Fruit fly (Drosophila melanogaster): ENCODE results near the gene wake.
A peak's percentile ranks its signal among the peaks of the same experiment; 100 is the strongest.

Gene wake

DNA sequence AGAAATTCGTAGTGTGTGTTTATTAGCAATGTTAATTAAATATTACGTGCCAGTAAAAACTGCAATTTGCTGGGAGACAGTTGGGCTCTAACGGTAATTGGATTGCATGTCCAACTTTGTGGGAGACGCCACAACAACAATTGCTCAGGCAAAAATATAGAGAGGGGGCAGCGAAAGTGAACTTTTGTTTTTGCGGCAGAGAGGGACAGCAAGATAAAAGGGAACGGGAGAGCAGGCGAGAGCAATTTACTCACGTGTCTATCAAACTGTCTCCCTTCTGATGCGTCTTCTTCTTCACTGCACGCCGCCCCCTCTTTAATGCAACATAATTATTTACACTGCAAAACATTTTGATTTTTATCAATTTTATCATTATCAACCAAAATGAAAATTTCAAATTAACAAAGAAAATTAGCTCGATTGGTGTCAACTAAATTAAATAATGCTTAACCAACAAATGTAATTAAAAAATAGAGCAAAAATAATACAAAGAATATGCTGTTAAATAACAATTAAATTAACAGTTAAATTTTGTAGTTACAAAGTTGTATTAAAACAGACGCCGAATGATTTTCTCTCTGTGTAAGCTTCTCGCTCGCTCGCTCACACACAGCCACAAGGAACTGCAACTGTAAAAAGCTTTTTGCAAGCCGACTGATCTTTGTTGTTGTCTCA, 27.8 kb downstream of the wake start:
- TF ChIP-seq CG17801 (GFP tag; optimal IDR thresholded peaks at IDR 0.05; ENCODE audit: partially characterized antibody): peak; percentile 91

DNA sequence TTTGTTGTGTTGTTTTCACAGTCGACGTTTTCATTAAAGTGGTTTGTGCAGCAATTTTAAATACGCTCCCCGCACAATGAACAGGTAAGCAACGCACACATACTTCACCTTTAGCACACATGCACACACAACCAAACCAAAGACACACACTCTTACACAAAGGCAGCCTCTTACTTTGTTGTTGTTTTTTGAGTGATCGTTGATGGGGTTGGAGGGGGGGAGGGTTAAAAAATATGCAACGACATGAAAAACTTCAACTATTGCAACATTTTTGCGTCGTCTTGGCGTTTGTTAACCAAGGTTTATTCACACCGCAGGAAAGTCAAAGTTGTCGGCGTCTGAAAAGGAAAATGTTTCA, 28.3 kb downstream of the wake start:
- TF ChIP-seq CG17801 (GFP tag; optimal IDR thresholded peaks at IDR 0.05; ENCODE audit: partially characterized antibody): no peak

DNA sequence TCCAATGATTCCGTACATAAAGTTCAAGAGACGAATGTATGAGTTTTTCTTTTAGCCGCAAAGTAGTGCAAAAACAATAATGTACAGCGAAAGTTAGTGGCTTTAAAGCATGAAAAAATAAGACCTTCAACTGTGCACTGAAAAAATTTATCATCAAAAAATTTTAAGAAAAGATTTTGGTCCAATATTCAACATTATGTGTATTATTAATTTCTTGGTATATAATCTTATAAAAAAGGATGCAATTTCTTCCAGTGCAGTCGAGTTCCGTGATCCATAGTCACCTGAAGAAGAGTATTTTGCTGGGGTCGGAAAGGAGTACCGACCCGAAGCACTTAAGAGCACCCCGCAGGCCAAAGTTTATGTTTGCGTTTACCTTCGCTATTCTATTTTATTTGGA, 29.0 kb downstream of the wake start:
- TF ChIP-seq CG17801 (GFP tag; optimal IDR thresholded peaks at IDR 0.05; ENCODE audit: partially characterized antibody): no peak

DNA sequence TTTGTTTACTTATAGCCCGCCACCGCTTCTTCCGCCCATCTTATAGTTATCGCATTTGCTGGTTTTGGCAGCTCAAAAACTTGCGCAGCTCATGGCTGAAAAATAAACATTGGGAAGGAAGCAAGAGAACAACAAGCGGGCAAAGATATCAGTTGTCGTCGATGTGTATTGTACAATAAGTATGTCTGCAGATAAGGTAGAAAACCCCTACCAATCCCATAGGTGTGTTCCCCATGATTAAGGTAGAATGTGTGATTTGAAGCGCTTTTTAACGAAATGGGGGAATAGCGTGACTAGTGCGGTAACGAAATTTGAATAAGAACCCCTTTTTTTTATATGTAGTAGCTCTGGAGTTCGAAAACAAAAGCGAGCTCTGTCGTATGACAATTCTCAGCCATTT, 29.5 kb downstream of the wake start:
- no peak for TF ChIP-seq CG17801 (GFP tag; optimal IDR thresholded peaks at IDR 0.05; ENCODE audit: partially characterized antibody)

DNA sequence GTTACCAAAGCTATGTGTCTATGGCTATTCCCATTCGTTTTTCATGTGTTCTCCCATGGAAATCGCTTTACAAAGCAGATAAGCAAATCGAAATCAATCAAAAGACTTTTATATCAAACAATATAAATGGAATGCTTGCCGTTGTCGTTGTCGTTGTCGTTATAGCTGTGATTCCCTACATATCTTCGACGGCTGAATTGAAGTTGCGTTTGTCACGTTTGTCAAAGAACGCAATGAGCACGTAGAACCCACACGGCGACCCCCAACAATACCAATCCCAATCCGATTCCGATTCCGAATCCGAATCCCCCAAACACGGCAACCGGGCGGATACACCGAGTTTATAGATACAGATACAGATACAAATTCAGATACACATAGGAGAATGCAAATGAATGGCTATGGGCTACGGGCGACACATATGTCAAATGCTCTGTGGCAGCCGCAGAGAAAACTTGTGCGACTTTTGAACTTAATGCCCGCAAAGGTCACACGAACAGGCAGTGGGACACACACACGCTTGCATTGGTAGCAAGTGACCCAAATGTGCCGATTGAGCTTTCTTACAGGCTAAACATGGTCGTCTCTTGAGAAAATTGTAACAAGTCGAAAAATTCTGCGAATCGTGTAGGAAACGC, 30.3 kb downstream of the wake start:
- no peak for TF ChIP-seq CG17801 (GFP tag; optimal IDR thresholded peaks at IDR 0.05; ENCODE audit: partially characterized antibody)

DNA sequence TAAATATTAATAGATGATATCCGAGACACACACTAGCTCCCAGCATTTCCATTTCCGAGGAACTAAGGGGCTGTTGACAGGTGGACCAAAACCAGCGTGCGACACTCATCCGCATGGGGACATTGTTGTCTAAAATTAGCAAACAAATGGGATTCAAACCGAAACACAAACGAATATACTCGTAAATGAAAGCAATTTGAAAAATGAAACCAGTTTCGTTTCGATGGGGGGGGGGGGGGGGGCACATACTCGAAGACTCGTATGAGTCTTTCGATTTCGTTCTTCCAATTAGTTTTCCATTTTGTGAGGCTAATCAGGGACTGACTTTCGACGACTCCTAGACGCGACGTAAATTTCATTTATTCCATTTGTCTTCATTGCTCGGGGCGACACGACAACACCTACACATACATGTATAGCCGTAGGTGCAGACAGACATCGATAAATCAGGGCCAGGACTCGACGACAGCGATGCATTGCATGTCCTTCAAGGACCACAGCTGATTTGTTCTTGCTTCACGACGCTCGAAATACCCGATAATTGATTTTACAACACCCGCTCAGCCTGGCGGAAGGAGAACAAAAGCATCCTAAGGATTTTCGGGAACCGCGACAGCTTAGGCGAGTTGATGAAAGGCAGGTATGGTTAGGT, 33.2 kb downstream of the wake start:
- TF ChIP-seq CG17801 (GFP tag; optimal IDR thresholded peaks at IDR 0.05; ENCODE audit: partially characterized antibody): no peak

DNA sequence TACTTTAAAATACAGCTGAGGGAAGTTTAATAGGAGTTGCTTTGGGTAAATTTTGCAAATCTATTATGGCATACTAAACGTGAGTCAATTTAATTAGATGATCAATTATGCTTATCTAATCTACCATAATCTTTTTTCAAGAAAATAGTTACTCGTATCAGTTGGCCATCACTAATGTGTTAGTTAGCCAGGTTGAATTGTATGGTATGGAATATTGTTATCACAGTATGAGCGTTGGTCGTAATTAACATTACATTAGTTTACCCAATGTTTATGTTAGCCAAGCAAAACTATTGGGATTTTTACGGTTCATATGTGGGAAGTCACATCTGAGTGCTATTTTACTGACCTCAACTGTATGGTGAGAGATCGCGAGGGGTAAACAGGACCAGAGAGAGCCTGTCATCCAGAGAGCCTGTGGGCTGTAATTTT, 33.9 kb downstream of the wake start:
- TF ChIP-seq CG17801 (GFP tag; optimal IDR thresholded peaks at IDR 0.05; ENCODE audit: partially characterized antibody): no peak

DNA sequence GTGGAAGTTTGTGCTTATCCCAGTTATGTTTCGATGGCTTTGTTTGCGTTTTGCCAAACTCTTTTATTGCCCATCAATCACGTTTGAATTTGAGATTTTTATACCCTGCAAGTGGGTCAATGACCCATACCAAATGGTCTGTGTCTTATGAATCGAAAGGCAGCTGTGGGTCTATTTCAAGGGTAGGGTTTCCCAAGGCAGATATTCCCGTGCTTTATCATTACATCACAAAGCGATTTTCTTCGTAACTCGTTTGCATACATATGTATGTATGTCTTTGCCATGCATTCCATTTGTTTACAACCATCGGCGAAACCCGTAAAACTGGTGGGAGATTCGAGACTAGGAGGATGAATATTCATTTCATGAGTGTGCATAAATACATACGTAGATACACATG, 35.8 kb downstream of the wake start:
- TF ChIP-seq CG17801 (GFP tag; optimal IDR thresholded peaks at IDR 0.05; ENCODE audit: partially characterized antibody): no peak

DNA sequence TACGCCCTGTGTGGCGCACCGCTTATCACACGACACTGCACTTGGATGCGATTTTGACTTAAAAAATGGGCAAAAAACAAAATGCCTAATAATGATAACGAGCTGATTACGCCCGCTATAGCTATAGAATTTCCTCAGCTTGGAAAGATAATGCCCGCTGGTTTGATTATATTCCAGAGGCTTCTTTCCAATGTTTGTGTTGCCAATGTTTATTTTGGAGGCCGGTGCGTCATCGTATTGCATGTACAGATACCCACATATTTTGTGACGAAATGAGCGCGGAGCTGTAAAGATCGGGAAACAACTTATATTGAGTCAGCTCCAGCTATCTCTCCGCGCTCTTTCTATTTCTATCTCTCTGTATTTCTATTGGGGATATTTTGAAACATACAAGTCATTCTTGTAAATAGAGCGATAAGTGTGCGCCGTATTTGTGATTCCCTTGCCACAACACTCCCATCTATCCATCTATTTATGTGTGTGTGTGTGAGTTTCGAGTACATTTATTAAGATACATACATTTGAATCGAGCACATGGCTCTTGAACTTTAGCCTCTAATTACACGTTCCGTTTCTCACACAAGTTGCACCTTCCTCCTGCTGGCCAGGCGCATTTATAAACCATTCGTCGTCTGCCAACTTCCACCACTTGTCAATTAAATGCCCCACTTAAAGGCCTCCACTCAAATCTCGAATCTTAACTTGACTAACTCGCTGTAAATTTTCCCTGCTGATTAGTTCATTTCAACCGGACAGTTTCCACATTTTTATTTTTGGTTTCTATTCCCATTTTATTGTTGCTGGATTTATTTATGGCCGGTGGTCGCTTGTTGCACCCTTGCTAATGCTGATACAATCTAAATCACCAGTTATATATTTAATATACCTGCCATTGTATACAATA, 44.7 kb downstream of the wake start:
- no peak for TF ChIP-seq CG17801 (GFP tag; optimal IDR thresholded peaks at IDR 0.05; ENCODE audit: partially characterized antibody)

DNA sequence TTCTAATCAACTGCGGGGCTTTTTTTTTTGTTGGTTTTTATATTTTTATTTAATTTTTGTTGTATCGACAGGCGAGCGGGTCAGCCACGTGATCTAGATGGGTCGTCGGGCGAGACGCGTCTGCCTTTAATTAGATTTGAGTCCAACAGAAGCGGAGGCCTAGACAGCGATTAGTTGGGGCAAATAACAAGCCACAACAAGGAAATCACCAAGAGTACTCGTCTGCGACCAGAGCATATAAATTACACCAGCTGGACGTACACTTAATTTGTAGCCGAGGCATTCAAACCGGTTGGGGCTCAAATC, 45.3 kb downstream of the wake start:
- no peak for TF ChIP-seq CG17801 (GFP tag; optimal IDR thresholded peaks at IDR 0.05; ENCODE audit: partially characterized antibody)

DNA sequence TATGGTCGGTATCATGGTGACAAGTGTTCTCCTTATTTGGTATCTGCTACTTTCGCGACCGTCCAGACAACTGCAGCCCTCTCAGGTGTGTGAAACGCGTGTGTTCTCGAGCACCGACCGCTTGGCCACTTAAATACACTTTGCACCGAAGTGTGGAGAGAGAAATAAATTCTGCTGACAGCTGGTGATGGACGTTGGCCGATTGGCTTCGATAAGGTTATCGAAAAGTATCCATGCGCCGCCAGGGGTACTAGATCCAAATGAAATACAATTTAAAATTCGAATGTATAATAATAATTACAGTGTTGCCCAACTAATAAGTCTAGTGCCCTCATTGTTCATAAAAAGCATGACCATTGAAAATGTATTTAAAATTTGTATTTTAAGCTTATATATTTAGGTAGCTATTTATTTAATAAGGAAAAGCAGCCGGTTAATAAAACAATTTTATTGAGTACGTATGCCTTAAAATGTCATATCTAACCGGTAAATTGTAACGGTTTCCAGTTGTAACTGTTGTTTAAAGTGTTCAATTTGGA, 46.8 kb downstream of the wake start, which contains the start of the genes Gclm and CG17625:
Gene Gclm, minus strand, starts transcription at position 175 of the 539 bp plus-strand sequence.
Gene CG17625, plus strand, starts transcription at position 514 of the 539 bp plus-strand sequence.
- TF ChIP-seq CG17801 (GFP tag; optimal IDR thresholded peaks at IDR 0.05; ENCODE audit: partially characterized antibody): peak; percentile 83

DNA sequence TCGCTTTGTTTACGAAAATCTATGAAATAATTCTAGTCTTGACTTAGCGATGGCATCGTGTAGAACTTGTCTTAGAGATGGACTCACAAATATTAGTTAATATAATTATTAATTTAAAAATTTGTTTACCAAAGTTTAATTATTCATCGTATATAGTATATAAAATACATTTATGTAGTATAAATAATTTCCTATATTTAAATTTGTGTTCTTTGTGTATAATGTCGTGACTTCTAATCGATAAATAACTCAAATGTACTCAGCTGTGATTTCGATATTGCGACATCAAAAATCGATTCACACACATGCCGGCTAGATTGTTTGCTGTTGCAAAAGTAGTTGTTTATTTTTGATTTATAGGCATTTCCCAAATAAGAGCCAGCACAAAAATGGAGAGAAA, 50.7 kb downstream of the wake start, which contains the start of the genes wfs1 and Nup133:
Gene wfs1, minus strand, starts transcription at position 70 of the 400 bp plus-strand sequence.
Gene Nup133, plus strand, starts transcription at position 297 of the 400 bp plus-strand sequence.
- peak; percentile 92 for TF ChIP-seq CG17801 (GFP tag; optimal IDR thresholded peaks at IDR 0.05; ENCODE audit: partially characterized antibody)

DNA sequence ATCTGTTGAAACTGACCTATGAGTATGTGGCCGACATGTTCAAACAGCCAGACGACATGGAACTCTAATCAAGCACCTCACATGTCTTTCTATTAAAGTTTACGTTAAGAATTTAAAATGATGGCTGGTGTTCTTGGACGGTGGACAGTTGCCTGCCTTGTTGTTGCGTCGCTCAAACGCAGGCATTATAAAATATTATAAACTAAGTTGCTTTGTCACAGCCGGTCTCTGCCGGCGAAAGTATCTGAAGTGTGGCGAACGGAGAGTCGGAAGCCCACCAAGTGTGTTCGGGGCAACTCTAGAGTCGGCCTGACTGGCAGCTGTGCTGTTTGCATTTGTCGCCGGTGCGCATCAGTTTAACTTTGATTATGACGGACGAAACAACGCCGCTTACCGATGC, 55.1 kb downstream of the wake start, which contains the start of gene cd:
Gene cd, plus strand, starts transcription at position 301 of the 400 bp plus-strand sequence.
- TF ChIP-seq CG17801 (GFP tag; optimal IDR thresholded peaks at IDR 0.05; ENCODE audit: partially characterized antibody): no peak

DNA sequence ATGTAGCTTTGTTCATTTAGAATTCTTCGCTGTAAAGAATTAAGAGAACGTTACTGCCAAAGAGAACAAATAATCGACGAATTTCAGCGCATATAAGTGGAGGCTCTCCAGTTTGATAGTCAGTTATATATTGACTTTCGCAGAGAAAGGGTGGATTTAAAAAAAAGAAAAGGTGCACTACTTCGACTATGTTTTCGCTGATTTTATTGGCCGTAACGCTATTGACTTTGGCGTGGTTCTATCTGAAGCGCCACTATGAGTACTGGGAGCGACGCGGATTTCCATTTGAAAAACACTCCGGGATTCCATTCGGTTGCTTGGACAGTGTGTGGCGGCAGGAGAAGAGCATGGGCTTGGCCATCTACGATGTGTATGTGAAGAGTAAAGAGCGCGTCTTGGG, 58.6 kb downstream of the wake start, which contains the start of gene Cyp6d4:
Gene Cyp6d4, plus strand, starts transcription at position 112 of the 400 bp plus-strand sequence.
- no peak for TF ChIP-seq CG17801 (GFP tag; optimal IDR thresholded peaks at IDR 0.05; ENCODE audit: partially characterized antibody)

DNA sequence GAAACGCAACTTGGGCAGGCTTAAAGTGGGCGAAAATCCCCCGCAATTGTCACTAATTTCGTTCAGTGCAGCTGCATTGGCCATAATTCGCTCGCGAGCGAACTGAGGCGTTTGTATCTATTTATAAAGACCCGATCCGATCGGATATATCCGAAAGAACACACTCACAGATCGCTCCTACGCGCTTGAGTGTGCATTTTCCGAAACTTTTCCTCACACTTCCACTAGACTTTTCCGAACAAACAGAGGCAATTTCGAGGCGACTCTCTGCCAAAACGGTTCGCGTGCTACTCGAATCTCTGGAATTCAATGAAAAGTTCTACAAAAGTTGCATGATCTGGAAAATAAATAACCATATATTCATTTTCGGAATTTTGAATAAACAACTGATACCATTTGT, 62.2 kb downstream of the wake start, which contains the start of the genes CG6972 and CCAP:
Gene CG6972, plus strand, starts transcription at position 215 of the 400 bp plus-strand sequence.
Gene CCAP, minus strand, starts transcription at position 292 of the 400 bp plus-strand sequence.
- TF ChIP-seq CG17801 (GFP tag; optimal IDR thresholded peaks at IDR 0.05; ENCODE audit: partially characterized antibody): no peak

Measured in ovary, adult (tissue).